Fruit fly (Drosophila melanogaster) whole organism, prepupa: Measurements from ENCODE around the gene CG32425.
A peak's percentile ranks its signal among the peaks of the same experiment; 100 is the strongest.

ENCODE experiments used
- CG11762 ChIP-seq: fragments of 200-800 bp; sonication (Bioruptor generic); optimal IDR thresholded peaks from 3 replicates; lab custom pipeline; 2016; ENCODE audit warnings: missing biosample characterization, missing genetic modification characterization; ENCODE audit not compliant: insufficient read depth
- CG16779 ChIP-seq: fragments of 200-800 bp; sonication (Bioruptor generic); optimal IDR thresholded peaks from 3 replicates; lab custom pipeline; 2017; ENCODE audit warnings: missing biosample characterization, mild to moderate bottlenecking, missing genetic modification characterization
- CG32006 ChIP-seq: fragments of 200-800 bp; sonication (Bioruptor generic); optimal IDR thresholded peaks from 3 replicates; lab custom pipeline; 2017; ENCODE audit warnings: missing biosample characterization, mild to moderate bottlenecking, missing genetic modification characterization
- CG34406 ChIP-seq: fragments of 200-800 bp; sonication (Bioruptor generic); optimal IDR thresholded peaks from 3 replicates; lab custom pipeline; 2016; ENCODE audit warnings: missing biosample characterization, missing genetic modification characterization
- CG6276 ChIP-seq: fragments of 200-800 bp; sonication (Bioruptor generic); optimal IDR thresholded peaks from 2 replicates; lab custom pipeline; 2017; ENCODE audit warnings: missing biosample characterization, mild to moderate bottlenecking, missing genetic modification characterization
- CG6808 ChIP-seq: fragments of 200-800 bp; sonication (Bioruptor generic); optimal IDR thresholded peaks from 3 replicates; lab custom pipeline; 2017; ENCODE audit warnings: missing biosample characterization, missing genetic modification characterization, mild to moderate bottlenecking, moderate library complexity, missing genetic modification reagents
- CG8119 ChIP-seq: fragments of 200-800 bp; sonication (Bioruptor generic); IDR thresholded peaks from 3 replicates; pipeline ENCODE4 v1.3.6; 2022; ENCODE audit warnings: missing biosample characterization, missing genetic modification characterization
- CG8319 ChIP-seq: fragments of 200-800 bp; sonication (Bioruptor generic); optimal IDR thresholded peaks from 3 replicates; lab custom pipeline; 2016; ENCODE audit warnings: missing biosample characterization, missing genetic modification characterization
- CG8632 ChIP-seq: fragments of 200-800 bp; sonication (Bioruptor generic); optimal IDR thresholded peaks from 3 replicates; lab custom pipeline; 2016; ENCODE audit warnings: missing biosample characterization, missing genetic modification characterization
- Lpt ChIP-seq: fragments of 200-800 bp; sonication (Bioruptor generic); optimal IDR thresholded peaks from 3 replicates; lab custom pipeline; 2016; ENCODE audit warnings: missing biosample characterization, missing genetic modification characterization
- OdsH ChIP-seq: fragments of 200-800 bp; sonication (Bioruptor generic); optimal IDR thresholded peaks from 3 replicates; lab custom pipeline; 2016; ENCODE audit warnings: missing biosample characterization, missing genetic modification characterization
- acj6 ChIP-seq: fragments of 200-800 bp; sonication (Bioruptor generic); optimal IDR thresholded peaks from 3 replicates; lab custom pipeline; 2016; ENCODE audit warnings: missing biosample characterization, missing genetic modification characterization
- fkh ChIP-seq: fragments of 200-800 bp; sonication (Bioruptor generic); optimal IDR thresholded peaks from 3 replicates; lab custom pipeline; 2017; ENCODE audit warnings: missing biosample characterization, mild to moderate bottlenecking, missing genetic modification characterization, moderate library complexity
- topi ChIP-seq: fragments of 200-800 bp; sonication (Bioruptor generic); optimal IDR thresholded peaks from 3 replicates; lab custom pipeline; 2016; ENCODE audit warnings: missing biosample characterization, missing genetic modification characterization

DNA sequence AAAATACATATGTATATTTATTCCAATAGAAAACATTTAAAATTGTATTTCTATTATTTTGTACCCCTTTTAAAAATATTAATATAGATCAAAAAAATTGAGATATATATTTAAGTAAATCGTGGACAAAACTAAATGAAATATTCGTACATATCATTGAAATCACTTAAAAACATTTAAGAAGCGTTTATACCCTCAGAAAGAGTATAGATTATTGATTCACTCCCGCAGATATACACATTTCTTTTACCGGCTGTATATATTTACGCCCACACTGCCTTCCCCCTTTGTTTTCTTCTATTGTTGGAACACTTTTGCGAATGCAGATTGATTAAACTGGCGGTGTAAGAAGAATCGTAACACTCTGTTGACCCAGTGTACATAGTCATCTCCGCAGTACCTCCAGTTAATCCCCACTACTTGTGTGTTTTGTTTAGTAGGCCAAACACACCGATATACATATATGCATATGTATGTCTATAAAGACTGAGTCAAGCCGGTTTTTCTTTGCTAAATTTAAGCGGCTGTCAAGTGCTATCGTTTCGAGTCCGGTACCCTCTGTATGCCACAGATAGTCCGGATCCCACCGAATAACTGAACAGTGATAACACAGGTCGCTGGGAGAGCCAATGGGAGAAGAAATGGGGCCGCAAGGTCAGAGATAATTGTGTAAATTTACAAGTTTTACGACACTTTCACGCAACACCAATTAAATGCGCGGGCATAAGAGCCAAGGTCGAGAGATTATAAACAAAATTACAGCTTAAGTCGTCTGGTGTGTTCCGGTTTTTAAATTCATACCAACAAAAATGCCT lies 25.4 kb upstream of the CG32425 start:
- TF ChIP-seq CG6808 (GFP tag; lab: Kevin White, UChicago) (no peak), CG34406 (peak; percentile 5), topi (no peak), CG8319 (GFP tag; lab: Kevin White, UChicago) (no peak), CG32006 (GFP tag; lab: Kevin White, UChicago) (peak; percentile 22), fkh (GFP tag; lab: Kevin White, UChicago) (peak; percentile 96), CG11762 (GFP tag; lab: Kevin White, UChicago) (peak; percentile 0), CG8632 (GFP tag; lab: Kevin White, UChicago) (no peak), CG6276 (no peak), CG8119 (GFP tag; lab: Robert Waterston, UW) (peak; percentile 34; the same call in 2 of the 3 replicates), Lpt (GFP tag; lab: Kevin White, UChicago) (peak; percentile 23), CG16779 (tag; lab: Kevin White, UChicago) (no peak), acj6 (peak; percentile 38), OdsH (peak; percentile 1)
